1 fruit fly cellular context compared by ENCODE assay signal in genomic region chr4:1199178-1199577, dm6.
A peak's percentile ranks its signal among the peaks of the same experiment; 100 is the strongest.
TF ChIP-seq lines count a peak whose summit lies in the region.

No protein-coding gene starts in this region.

TF ChIP-seq in whole organism, embryonic, 481 proteins besides CTCF, POLR2A, EP300 and RAD21 (continued from another document and continues in another):
- TF ChIP-seq Eip74EF (GFP tag; optimal IDR thresholded peaks at IDR 0.05; lab: Kevin White, UChicago), result peak in 1 of 2 experiments; percentile 74
- TF ChIP-seq CG4617 (GFP tag; optimal IDR thresholded peaks at IDR 0.05; lab: Kevin White, UChicago; ENCODE audit: borderline replicate concordance), result no peak
- no peak for TF ChIP-seq dan (GFP tag; IDR thresholded peaks at IDR 0.05; lab: Robert Waterston, UW)
- no peak for TF ChIP-seq CG10565 (GFP tag; optimal IDR thresholded peaks at IDR 0.05; lab: Kevin White, UChicago)
- no peak for TF ChIP-seq gsb (GFP tag; IDR thresholded peaks at IDR 0.05; lab: Robert Waterston, UW)
- TF ChIP-seq tx (GFP tag; optimal IDR thresholded peaks at IDR 0.05; lab: Kevin White, UChicago), result no peak
- TF ChIP-seq Mad (GFP tag; optimal IDR thresholded peaks at IDR 0.05; lab: Kevin White, UChicago), result no peak
- TF ChIP-seq jumu (GFP tag; optimal IDR thresholded peaks at IDR 0.05; lab: Kevin White, UChicago), result no peak
- TF ChIP-seq CG1233 (GFP tag; optimal IDR thresholded peaks at IDR 0.05; lab: Kevin White, UChicago), result peak; percentile 0
- peak; percentile 40 for TF ChIP-seq CG3281 (GFP tag; optimal IDR thresholded peaks at IDR 0.05; lab: Kevin White, UChicago)
- TF ChIP-seq Sin3A (optimal IDR thresholded peaks at IDR 0.05; lab: Kevin White, UChicago), result no peak
- no peak for TF ChIP-seq dysf (GFP tag; IDR thresholded peaks at IDR 0.05; lab: Robert Waterston, UW)
- no peak for TF ChIP-seq CG6791 (GFP tag; IDR thresholded peaks at IDR 0.05; lab: Robert Waterston, UW; ENCODE audit: partially characterized antibody)
- TF ChIP-seq CG12219 (GFP tag; optimal IDR thresholded peaks at IDR 0.05; lab: Kevin White, UChicago), result no peak
- TF ChIP-seq CkIIα-i1 (GFP tag; IDR thresholded peaks at IDR 0.05; lab: Robert Waterston, UW), result no peak
- TF ChIP-seq nmo (GFP tag; optimal IDR thresholded peaks at IDR 0.05; lab: Kevin White, UChicago), result no peak
- no peak for TF ChIP-seq BEAF-32 (GFP tag; optimal IDR thresholded peaks at IDR 0.05; lab: Kevin White, UChicago)
- no peak for TF ChIP-seq CG15011 (GFP tag; optimal IDR thresholded peaks at IDR 0.05; lab: Kevin White, UChicago)
- TF ChIP-seq sens (GFP tag; lab: Kevin White, UChicago), result peak; percentile 65
- no peak for TF ChIP-seq Bgb (GFP tag; IDR thresholded peaks at IDR 0.05; lab: Robert Waterston, UW; ENCODE audit: partially characterized antibody)
- peak; percentile 78 for TF ChIP-seq CG15601 (tag; optimal IDR thresholded peaks at IDR 0.05; lab: Kevin White, UChicago)
- no peak for TF ChIP-seq hth (optimal IDR thresholded peaks at IDR 0.05; lab: Kevin White, UChicago)
- no peak for TF ChIP-seq z (GFP tag; IDR thresholded peaks at IDR 0.05; lab: Robert Waterston, UW)
- peak; percentile 43 for TF ChIP-seq CG1529 (GFP tag; optimal IDR thresholded peaks at IDR 0.05; lab: Kevin White, UChicago)
- TF ChIP-seq ssp (GFP tag; IDR thresholded peaks at IDR 0.05; lab: Robert Waterston, UW), result no peak
- TF ChIP-seq knrl (GFP tag; IDR thresholded peaks at IDR 0.05; lab: Robert Waterston, UW; ENCODE audit: partially characterized antibody), result no peak
- no peak for TF ChIP-seq az2 (GFP tag; optimal IDR thresholded peaks at IDR 0.05; lab: Kevin White, UChicago)
- TF ChIP-seq cato (GFP tag; optimal IDR thresholded peaks at IDR 0.05; lab: Kevin White, UChicago; ENCODE audit: borderline replicate concordance), result no peak
- no peak for TF ChIP-seq fd96Cb (tag; optimal IDR thresholded peaks at IDR 0.05; lab: Kevin White, UChicago)
- TF ChIP-seq odd (GFP tag; optimal IDR thresholded peaks at IDR 0.05; lab: Kevin White, UChicago), result peak; percentile 62
- TF ChIP-seq CG3995 (GFP tag; optimal IDR thresholded peaks at IDR 0.05; lab: Kevin White, UChicago), result no peak
- peak; percentile 76 for TF ChIP-seq CG13296 (GFP tag; optimal IDR thresholded peaks at IDR 0.05; lab: Kevin White, UChicago)
- no peak for TF ChIP-seq Awh (GFP tag; IDR thresholded peaks at IDR 0.05; lab: Robert Waterston, UW)
- no peak for TF ChIP-seq bab2 (GFP tag; optimal IDR thresholded peaks at IDR 0.05; lab: Kevin White, UChicago)
- TF ChIP-seq CG15514 (GFP tag; optimal IDR thresholded peaks at IDR 0.05; lab: Kevin White, UChicago), result no peak
- peak; percentile 25 for TF ChIP-seq kah (GFP tag; optimal IDR thresholded peaks at IDR 0.05; lab: Kevin White, UChicago)
- no peak for TF ChIP-seq zen2 (GFP tag; IDR thresholded peaks at IDR 0.05; lab: Robert Waterston, UW; ENCODE audit: partially characterized antibody)
- TF ChIP-seq dimm (GFP tag; IDR thresholded peaks at IDR 0.05; lab: Robert Waterston, UW), result no peak
- no peak for TF ChIP-seq dati (GFP tag; IDR thresholded peaks at IDR 0.05; lab: Robert Waterston, UW)
- peak in 1 of 2 experiments; percentile 9 for TF ChIP-seq bsh (GFP tag; optimal IDR thresholded peaks at IDR 0.05; lab: Kevin White, UChicago)
- TF ChIP-seq CG32772 (GFP tag; IDR thresholded peaks at IDR 0.05; lab: Robert Waterston, UW), result no peak
- no peak for TF ChIP-seq CG3847 (GFP tag; IDR thresholded peaks at IDR 0.05; lab: Robert Waterston, UW)
- no peak for TF ChIP-seq CG10274 (GFP tag; optimal IDR thresholded peaks at IDR 0.05; lab: Kevin White, UChicago)
- TF ChIP-seq al (GFP tag; IDR thresholded peaks at IDR 0.05; lab: Robert Waterston, UW), result no peak
- TF ChIP-seq CG6854 (GFP tag; optimal IDR thresholded peaks at IDR 0.05; lab: Kevin White, UChicago), result no peak
- no peak for TF ChIP-seq MBD-R2 (GFP tag; IDR thresholded peaks at IDR 0.05; lab: Robert Waterston, UW)
- TF ChIP-seq CG14710 (tag; optimal IDR thresholded peaks at IDR 0.05; lab: Kevin White, UChicago), result peak; percentile 34
- TF ChIP-seq CG11723 (GFP tag; optimal IDR thresholded peaks at IDR 0.05; lab: Kevin White, UChicago), result peak; percentile 46
- no peak for TF ChIP-seq cwo (GFP tag; optimal IDR thresholded peaks at IDR 0.05; lab: Kevin White, UChicago)
- no peak for TF ChIP-seq CG34224 (GFP tag; IDR thresholded peaks at IDR 0.05; lab: Robert Waterston, UW; ENCODE audit: partially characterized antibody)
- no peak for TF ChIP-seq TFAM (GFP tag; optimal IDR thresholded peaks at IDR 0.05; lab: Kevin White, UChicago)
- peak; percentile 8 for TF ChIP-seq stwl (tag; optimal IDR thresholded peaks at IDR 0.05; lab: Kevin White, UChicago)
- TF ChIP-seq Six4 (GFP tag; optimal IDR thresholded peaks at IDR 0.05; lab: Kevin White, UChicago), result no peak
- no peak for TF ChIP-seq cas (GFP tag; IDR thresholded peaks at IDR 0.05; lab: Robert Waterston, UW)
- no peak for TF ChIP-seq CG7839 (tag; optimal IDR thresholded peaks at IDR 0.05; lab: Kevin White, UChicago)
- no peak for TF ChIP-seq Oli (tag; optimal IDR thresholded peaks at IDR 0.05; lab: Kevin White, UChicago)
- no peak for TF ChIP-seq CG15269 (tag; optimal IDR thresholded peaks at IDR 0.05; lab: Kevin White, UChicago)
- no peak for TF ChIP-seq sna (GFP tag; IDR thresholded peaks at IDR 0.05; lab: Robert Waterston, UW; ENCODE audit: partially characterized antibody)
- TF ChIP-seq CG13424 (tag; optimal IDR thresholded peaks at IDR 0.05; lab: Kevin White, UChicago), result peak; percentile 29
- no peak for TF ChIP-seq Jarid2 (GFP tag; optimal IDR thresholded peaks at IDR 0.05; lab: Kevin White, UChicago)
- no peak for TF ChIP-seq ewg (GFP tag; optimal IDR thresholded peaks at IDR 0.05; lab: Kevin White, UChicago)
- no peak for TF ChIP-seq NC2β (GFP tag; optimal IDR thresholded peaks at IDR 0.05; lab: Kevin White, UChicago)
- peak; percentile 14 for TF ChIP-seq CG2712 (tag; optimal IDR thresholded peaks at IDR 0.05; lab: Kevin White, UChicago)
- TF ChIP-seq pzg (GFP tag; optimal IDR thresholded peaks at IDR 0.05; lab: Kevin White, UChicago), result no peak
- TF ChIP-seq kni (GFP tag; optimal IDR thresholded peaks at IDR 0.05; lab: Kevin White, UChicago), result no peak
- peak; percentile 58 for TF ChIP-seq tap (tag; optimal IDR thresholded peaks at IDR 0.05; lab: Kevin White, UChicago)
- TF ChIP-seq pita (GFP tag; optimal IDR thresholded peaks at IDR 0.05; lab: Kevin White, UChicago), result no peak
- no peak for TF ChIP-seq CG11560 (tag; IDR thresholded peaks at IDR 0.05; lab: Robert Waterston, UW)
- TF ChIP-seq vnd (GFP tag; IDR thresholded peaks at IDR 0.05; lab: Robert Waterston, UW; ENCODE audit: partially characterized antibody), result no peak
- TF ChIP-seq wor (GFP tag; IDR thresholded peaks at IDR 0.05; lab: Robert Waterston, UW), result no peak
- TF ChIP-seq CG2875 (GFP tag; optimal IDR thresholded peaks at IDR 0.05; lab: Kevin White, UChicago), result peak; percentile 2
- TF ChIP-seq CG30020 (tag; optimal IDR thresholded peaks at IDR 0.05; lab: Kevin White, UChicago), result peak; percentile 95
- no peak for TF ChIP-seq CG1647 (GFP tag; optimal IDR thresholded peaks at IDR 0.05; lab: Kevin White, UChicago)
- peak; percentile 50 for TF ChIP-seq sug (tag; optimal IDR thresholded peaks at IDR 0.05; lab: Kevin White, UChicago)
- no peak for TF ChIP-seq Med (GFP tag; lab: Kevin White, UChicago)
- no peak for TF ChIP-seq CG12942 (GFP tag; optimal IDR thresholded peaks at IDR 0.05; lab: Kevin White, UChicago)
- no peak for TF ChIP-seq CG10462 (GFP tag; optimal IDR thresholded peaks at IDR 0.05; lab: Kevin White, UChicago)
- no peak for TF ChIP-seq CG8765 (GFP tag; IDR thresholded peaks at IDR 0.05; lab: Robert Waterston, UW)
- TF ChIP-seq Asciz (GFP tag; optimal IDR thresholded peaks at IDR 0.05; lab: Kevin White, UChicago), result peak; percentile 42
- peak; percentile 45 for TF ChIP-seq Nf-YC (tag; optimal IDR thresholded peaks at IDR 0.05; lab: Kevin White, UChicago)
- TF ChIP-seq salm (tag; optimal IDR thresholded peaks at IDR 0.05; lab: Kevin White, UChicago), result peak; percentile 66
- TF ChIP-seq chm (GFP tag; IDR thresholded peaks at IDR 0.05; lab: Robert Waterston, UW), result no peak
- TF ChIP-seq CG14050 (GFP tag; IDR thresholded peaks at IDR 0.05; lab: Robert Waterston, UW), result no peak
- no peak for TF ChIP-seq CG4424 (GFP tag; optimal IDR thresholded peaks at IDR 0.05; lab: Kevin White, UChicago)
- TF ChIP-seq CG34376 (GFP tag; optimal IDR thresholded peaks at IDR 0.05; lab: Kevin White, UChicago), result peak; percentile 78
- TF ChIP-seq CG8359 (GFP tag; optimal IDR thresholded peaks at IDR 0.05; lab: Kevin White, UChicago; ENCODE audit: borderline replicate concordance), result no peak
- peak; percentile 43 for TF ChIP-seq CG12299 (tag; optimal IDR thresholded peaks at IDR 0.05; lab: Kevin White, UChicago)
- no peak for TF ChIP-seq zfh2 (GFP tag; optimal IDR thresholded peaks at IDR 0.05; lab: Kevin White, UChicago)
- peak; percentile 18 for TF ChIP-seq Vsx1 (GFP tag; optimal IDR thresholded peaks at IDR 0.05; lab: Kevin White, UChicago)
- peak; percentile 5 for TF ChIP-seq CG6765 (GFP tag; optimal IDR thresholded peaks at IDR 0.05; lab: Kevin White, UChicago)
- no peak for TF ChIP-seq Hsf (GFP tag; optimal IDR thresholded peaks at IDR 0.05; lab: Kevin White, UChicago)
- no peak for TF ChIP-seq lov (optimal IDR thresholded peaks at IDR 0.05; lab: Kevin White, UChicago)
- TF ChIP-seq lov (GFP tag; IDR thresholded peaks at IDR 0.05; lab: Robert Waterston, UW), result no peak
- TF ChIP-seq CG1603 (tag; optimal IDR thresholded peaks at IDR 0.05; lab: Kevin White, UChicago), result peak; percentile 30
- no peak for TF ChIP-seq HLH54F (GFP tag; optimal IDR thresholded peaks at IDR 0.05; lab: Kevin White, UChicago)
- TF ChIP-seq ftz-f1 (GFP tag; optimal IDR thresholded peaks at IDR 0.05; lab: Kevin White, UChicago), result no peak
- TF ChIP-seq Mes4 (GFP tag; optimal IDR thresholded peaks at IDR 0.05; lab: Kevin White, UChicago), result no peak
- TF ChIP-seq CG8290 (GFP tag; optimal IDR thresholded peaks at IDR 0.05; lab: Kevin White, UChicago), result no peak
- peak in 1 of 2 experiments; percentile 43 for TF ChIP-seq CG8290 (tag; optimal IDR thresholded peaks at IDR 0.05; lab: Kevin White, UChicago)
- no peak for TF ChIP-seq ac (GFP tag; optimal IDR thresholded peaks at IDR 0.05; lab: Kevin White, UChicago)
- TF ChIP-seq ken (GFP tag; IDR thresholded peaks at IDR 0.05; lab: Robert Waterston, UW), result no peak
- no peak for TF ChIP-seq h (optimal IDR thresholded peaks at IDR 0.05; lab: Kevin White, UChicago)
- no peak for TF ChIP-seq CG5953 (GFP tag; IDR thresholded peaks at IDR 0.05; lab: Robert Waterston, UW)
- peak; percentile 19 for TF ChIP-seq lbe (GFP tag; optimal IDR thresholded peaks at IDR 0.05; lab: Kevin White, UChicago)
- TF ChIP-seq B-H2 (GFP tag; optimal IDR thresholded peaks at IDR 0.05; lab: Kevin White, UChicago), result peak; percentile 54
- no peak for TF ChIP-seq CG1792 (GFP tag; optimal IDR thresholded peaks at IDR 0.05; lab: Kevin White, UChicago)
- TF ChIP-seq wek (GFP tag; optimal IDR thresholded peaks at IDR 0.05; lab: Kevin White, UChicago), result no peak
- no peak for TF ChIP-seq pum (GFP tag; optimal IDR thresholded peaks at IDR 0.05; lab: Kevin White, UChicago)
- TF ChIP-seq CG34422 (GFP tag; IDR thresholded peaks at IDR 0.05; lab: Robert Waterston, UW), result no peak
- no peak for TF ChIP-seq gsb-n (tag; optimal IDR thresholded peaks at IDR 0.05; lab: Kevin White, UChicago)
- TF ChIP-seq Lhr (GFP tag; optimal IDR thresholded peaks at IDR 0.05; lab: Kevin White, UChicago), result peak; percentile 14
- no peak for TF ChIP-seq scrt (GFP tag; optimal IDR thresholded peaks at IDR 0.05; lab: Kevin White, UChicago)
- TF ChIP-seq CG17612 (GFP tag; IDR thresholded peaks at IDR 0.05; lab: Robert Waterston, UW), result no peak
- no peak for TF ChIP-seq eyg (GFP tag; optimal IDR thresholded peaks at IDR 0.05; lab: Kevin White, UChicago)
- TF ChIP-seq CG17359 (tag; optimal IDR thresholded peaks at IDR 0.05; lab: Kevin White, UChicago), result peak; percentile 27
- no peak for TF ChIP-seq sens-2 (GFP tag; IDR thresholded peaks at IDR 0.05; lab: Robert Waterston, UW)
- TF ChIP-seq ind (GFP tag; optimal IDR thresholded peaks at IDR 0.05; lab: Kevin White, UChicago), result no peak
- TF ChIP-seq Spps (tag; optimal IDR thresholded peaks at IDR 0.05; lab: Kevin White, UChicago), result peak; percentile 3
- TF ChIP-seq CG17829 (tag; optimal IDR thresholded peaks at IDR 0.05; lab: Kevin White, UChicago), result no peak
- TF ChIP-seq nom (GFP tag; optimal IDR thresholded peaks at IDR 0.05; lab: Kevin White, UChicago), result peak; percentile 70
- no peak for TF ChIP-seq ab (GFP tag; optimal IDR thresholded peaks at IDR 0.05; lab: Kevin White, UChicago)
- TF ChIP-seq CG2202 (tag; optimal IDR thresholded peaks at IDR 0.05; lab: Kevin White, UChicago), result no peak
- TF ChIP-seq CG17186 (GFP tag; optimal IDR thresholded peaks at IDR 0.05; lab: Kevin White, UChicago), result no peak
- no peak for TF ChIP-seq zf30C (GFP tag; optimal IDR thresholded peaks at IDR 0.05; lab: Kevin White, UChicago)
- no peak for TF ChIP-seq Hand (GFP tag; optimal IDR thresholded peaks at IDR 0.05; lab: Kevin White, UChicago)
- TF ChIP-seq CG10321 (GFP tag; IDR thresholded peaks at IDR 0.05; lab: Robert Waterston, UW), result no peak
- no peak for TF ChIP-seq C15 (GFP tag; IDR thresholded peaks at IDR 0.05; lab: Robert Waterston, UW)
- TF ChIP-seq CG33557 (GFP tag; optimal IDR thresholded peaks at IDR 0.05; lab: Kevin White, UChicago), result peak; percentile 72
- peak; percentile 26 for TF ChIP-seq CG17385 (GFP tag; optimal IDR thresholded peaks at IDR 0.05; lab: Kevin White, UChicago)
- no peak for TF ChIP-seq Dll (GFP tag; IDR thresholded peaks at IDR 0.05; lab: Robert Waterston, UW; ENCODE audit: partially characterized antibody)
- TF ChIP-seq Rfx (GFP tag; IDR thresholded peaks at IDR 0.05; lab: Robert Waterston, UW), result no peak
- TF ChIP-seq nerfin-1 (tag; optimal IDR thresholded peaks at IDR 0.05; lab: Kevin White, UChicago), result peak; percentile 36
- TF ChIP-seq H15 (GFP tag; IDR thresholded peaks at IDR 0.05; lab: Robert Waterston, UW), result no peak
- no peak for TF ChIP-seq CG3065 (GFP tag; optimal IDR thresholded peaks at IDR 0.05; lab: Kevin White, UChicago)
- peak; percentile 44 for TF ChIP-seq CG12659 (GFP tag; optimal IDR thresholded peaks at IDR 0.05; lab: Kevin White, UChicago)
- TF ChIP-seq CG1602 (GFP tag; optimal IDR thresholded peaks at IDR 0.05; lab: Kevin White, UChicago), result no peak
- TF ChIP-seq CG17361 (GFP tag; IDR thresholded peaks at IDR 0.05; lab: Robert Waterston, UW), result peak; percentile 26; the same call in 1 of the 3 replicates
- TF ChIP-seq Hr39 (optimal IDR thresholded peaks at IDR 0.05; lab: Kevin White, UChicago), result no peak
- no peak for TF ChIP-seq vfl (GFP tag; optimal IDR thresholded peaks at IDR 0.05; lab: Kevin White, UChicago)
